Worm (Caenorhabditis elegans) whole organism, L1 larva: ENCODE results near the gene sma-6.

Experiments
- C04F5.9 ChIP-seq: sonication (generic microtip); optimal IDR thresholded peaks from 2 replicates; lab custom pipeline; 2016; ENCODE audit warnings: missing genetic modification characterization, missing compliant biosample characterization
- Y116A8C.19 ChIP-seq: sonication (generic microtip); optimal IDR thresholded peaks from 2 replicates; lab custom pipeline; 2016; ENCODE audit warnings: missing compliant biosample characterization, missing genetic modification characterization, borderline replicate concordance
- aha-1 ChIP-seq: fragments of 150-350 bp; optimal IDR thresholded peaks from 2 replicates; lab custom pipeline; 2014; ENCODE audit warnings: missing biosample characterization, missing genetic modification characterization
- ama-1 ChIP-seq: fragments of 150-350 bp; optimal IDR thresholded peaks from 2 replicates; lab custom pipeline; 2014
- blmp-1 ChIP-seq: fragments of 150-350 bp; optimal IDR thresholded peaks from 2 replicates; lab custom pipeline; 2014; ENCODE audit warnings: missing biosample characterization, missing genetic modification characterization
- ceh-63 ChIP-seq: fragments of 200-800 bp; sonication (Bioruptor generic); optimal IDR thresholded peaks from 2 replicates; lab custom pipeline; 2018; ENCODE audit warnings: mild to moderate bottlenecking, missing genetic modification characterization, missing compliant biosample characterization
- ceh-8 ChIP-seq: fragments of 200-800 bp; sonication (Bioruptor generic); optimal IDR thresholded peaks from 2 replicates; lab custom pipeline; 2018; ENCODE audit warnings: mild to moderate bottlenecking, missing genetic modification characterization, moderate library complexity, missing compliant biosample characterization
- ceh-88 ChIP-seq: fragments of 200-800 bp; sonication (Bioruptor generic); IDR thresholded peaks from 2 replicates; pipeline ENCODE4 v1.3.6; 2022; ENCODE audit warnings: missing genetic modification characterization, missing compliant biosample characterization
- ceh-90 ChIP-seq: sonication (generic microtip); optimal IDR thresholded peaks from 2 replicates; lab custom pipeline; 2016; ENCODE audit warnings: missing genetic modification characterization, missing compliant biosample characterization
- dsc-1 ChIP-seq: sonication (generic microtip); optimal IDR thresholded peaks from 2 replicates; lab custom pipeline; 2016; ENCODE audit warnings: mild to moderate bottlenecking, missing genetic modification characterization, missing compliant biosample characterization
- efl-1 ChIP-seq, 4 experiments: fragments of 150-350 bp; optimal IDR thresholded peaks in 3 of 4; peaks in 1 of 4; 1 replicate in 1 of 4; 2 replicates in 3 of 4; lab custom pipeline; 2014; ENCODE audit warnings: missing biosample characterization in 2 of 4, missing genetic modification characterization in 2 of 4, missing genetic modification reagents in 2 of 4
- efl-3 ChIP-seq: fragments of 200-800 bp; sonication (Bioruptor generic); optimal IDR thresholded peaks from 2 replicates; lab custom pipeline; 2018; ENCODE audit warnings: mild to moderate bottlenecking, missing genetic modification characterization, missing compliant biosample characterization
- elt-2 ChIP-seq: sonication (generic microtip); optimal IDR thresholded peaks from 2 replicates; lab custom pipeline; 2016; ENCODE audit warnings: missing genetic modification characterization, mild to moderate bottlenecking, inconsistent platforms, missing compliant biosample characterization, missing genetic modification reagents
- elt-3 ChIP-seq, 6 experiments: fragments of 150-350 bp in 1 of 6; sonication (generic microtip); optimal IDR thresholded peaks; 2 replicates each; lab custom pipeline; 2017 to 2018; ENCODE audit warnings: missing biosample characterization in 6 of 6, missing genetic modification characterization in 6 of 6, inconsistent platforms in 1 of 6
- ets-5 ChIP-seq: fragments of 200-800 bp; sonication (Bioruptor generic); IDR thresholded peaks from 2 replicates; pipeline ENCODE4 v1.3.6; 2022; ENCODE audit warnings: missing genetic modification characterization, missing compliant biosample characterization
- fkh-10 ChIP-seq: sonication (generic microtip); optimal IDR thresholded peaks from 2 replicates; lab custom pipeline; 2017; ENCODE audit warnings: missing biosample characterization, missing genetic modification reagents, missing genetic modification characterization
- fkh-4 ChIP-seq: sonication (generic microtip); optimal IDR thresholded peaks from 2 replicates; lab custom pipeline; 2016; ENCODE audit warnings: missing compliant biosample characterization, missing genetic modification characterization, borderline replicate concordance
- fkh-8 ChIP-seq: sonication (generic microtip); optimal IDR thresholded peaks from 2 replicates; lab custom pipeline; 2016; ENCODE audit warnings: mild to moderate bottlenecking, missing genetic modification characterization, missing compliant biosample characterization
- fos-1 ChIP-seq: fragments of 150-350 bp; optimal IDR thresholded peaks from 2 replicates; lab custom pipeline; 2014; ENCODE audit warnings: missing biosample characterization, missing genetic modification characterization
- hlh-17 ChIP-seq: fragments of 200-800 bp; sonication (Bioruptor generic); optimal IDR thresholded peaks from 2 replicates; lab custom pipeline; 2018; ENCODE audit warnings: missing genetic modification characterization, mild to moderate bottlenecking, missing compliant biosample characterization, moderate library complexity, borderline replicate concordance
- hlh-4 ChIP-seq: sonication (generic microtip); optimal IDR thresholded peaks from 2 replicates; lab custom pipeline; 2016; ENCODE audit warnings: mild to moderate bottlenecking, missing genetic modification characterization, missing compliant biosample characterization
- hpl-2 ChIP-seq: fragments of 150-350 bp; optimal IDR thresholded peaks from 2 replicates; lab custom pipeline; 2014; ENCODE audit warnings: missing biosample characterization, missing genetic modification reagents, missing genetic modification characterization
- irx-1 ChIP-seq: sonication (generic microtip); optimal IDR thresholded peaks from 2 replicates; lab custom pipeline; 2016; ENCODE audit warnings: missing genetic modification characterization, missing compliant biosample characterization
- isw-1 ChIP-seq: fragments of 200-800 bp; sonication (Bioruptor generic); IDR thresholded peaks from 2 replicates; pipeline ENCODE4 v1.3.6; 2022; ENCODE audit warnings: missing genetic modification characterization, missing compliant biosample characterization
- lin-13 ChIP-seq: fragments of 150-350 bp; optimal IDR thresholded peaks from 2 replicates; lab custom pipeline; 2014; ENCODE audit warnings: missing biosample characterization, missing genetic modification reagents, missing genetic modification characterization
- lin-14 ChIP-seq: fragments of 200-800 bp; sonication (Bioruptor generic); optimal IDR thresholded peaks from 2 replicates; lab custom pipeline; 2018; ENCODE audit warnings: mild to moderate bottlenecking, missing genetic modification characterization, moderate library complexity, missing compliant biosample characterization
- lir-3 ChIP-seq: sonication (generic microtip); optimal IDR thresholded peaks from 2 replicates; lab custom pipeline; 2016; ENCODE audit warnings: mild to moderate bottlenecking, missing genetic modification characterization, moderate library complexity, missing compliant biosample characterization; ENCODE audit not compliant: poor library complexity
- mef-2 ChIP-seq: fragments of 150-350 bp; optimal IDR thresholded peaks from 2 replicates; lab custom pipeline; 2014; ENCODE audit warnings: missing biosample characterization, missing genetic modification characterization
- nhr-11 ChIP-seq: fragments of 150-350 bp; optimal IDR thresholded peaks from 2 replicates; lab custom pipeline; 2014; ENCODE audit warnings: missing biosample characterization, missing genetic modification characterization
- nhr-12 ChIP-seq: sonication (generic microtip); optimal IDR thresholded peaks from 2 replicates; lab custom pipeline; 2017; ENCODE audit warnings: missing biosample characterization, missing genetic modification characterization
- nhr-19 ChIP-seq: fragments of 200-800 bp; sonication (Bioruptor generic); conservative IDR thresholded peaks from 2 replicates; pipeline ENCODE4 v1.3.6; 2022; ENCODE audit warnings: missing genetic modification characterization, missing compliant biosample characterization
- nhr-237 ChIP-seq: fragments of 150-350 bp; optimal IDR thresholded peaks from 2 replicates; lab custom pipeline; 2014; ENCODE audit warnings: missing biosample characterization, missing genetic modification characterization
- nhr-28 ChIP-seq: fragments of 150-350 bp; optimal IDR thresholded peaks from 2 replicates; lab custom pipeline; 2014; ENCODE audit warnings: missing biosample characterization, missing genetic modification characterization
- nhr-47 ChIP-seq: sonication (generic microtip); optimal IDR thresholded peaks from 2 replicates; lab custom pipeline; 2016; ENCODE audit warnings: mild to moderate bottlenecking, missing genetic modification characterization, moderate library complexity, missing compliant biosample characterization
- nhr-71 ChIP-seq: sonication (generic microtip); optimal IDR thresholded peaks from 2 replicates; lab custom pipeline; 2016; ENCODE audit warnings: mild to moderate bottlenecking, missing genetic modification characterization, moderate library complexity, missing compliant biosample characterization
- nhr-76 ChIP-seq: sonication (generic microtip); optimal IDR thresholded peaks from 2 replicates; lab custom pipeline; 2017; ENCODE audit warnings: missing biosample characterization, missing genetic modification characterization
- nhr-90 ChIP-seq: sonication (generic microtip); optimal IDR thresholded peaks from 2 replicates; lab custom pipeline; 2016; ENCODE audit warnings: mild to moderate bottlenecking, missing genetic modification characterization, missing compliant biosample characterization; ENCODE audit not compliant: poor library complexity
- pqm-1 ChIP-seq: sonication (generic microtip); optimal IDR thresholded peaks from 3 replicates; lab custom pipeline; 2017; ENCODE audit warnings: missing biosample characterization, missing genetic modification characterization
- rnt-1 ChIP-seq: sonication (generic microtip); optimal IDR thresholded peaks from 2 replicates; lab custom pipeline; 2016; ENCODE audit warnings: mild to moderate bottlenecking, missing genetic modification characterization, moderate library complexity, missing compliant biosample characterization
- skn-1 ChIP-seq: fragments of 150-350 bp; optimal IDR thresholded peaks from 2 replicates; lab custom pipeline; 2014; ENCODE audit warnings: missing biosample characterization, missing genetic modification characterization
- sox-4 ChIP-seq: sonication (generic microtip); optimal IDR thresholded peaks from 2 replicates; lab custom pipeline; 2016; ENCODE audit warnings: missing genetic modification characterization, missing compliant biosample characterization
- sup-37 ChIP-seq: fragments of 200-800 bp; sonication (Bioruptor generic); optimal IDR thresholded peaks from 2 replicates; lab custom pipeline; 2018; ENCODE audit warnings: mild to moderate bottlenecking, missing genetic modification characterization, missing compliant biosample characterization
- swsn-7 ChIP-seq: sonication (generic microtip); optimal IDR thresholded peaks from 2 replicates; lab custom pipeline; 2016; ENCODE audit warnings: missing genetic modification characterization, missing compliant biosample characterization
- tbx-2 ChIP-seq: sonication (generic microtip); optimal IDR thresholded peaks from 2 replicates; lab custom pipeline; 2016; ENCODE audit warnings: missing genetic modification characterization, missing compliant biosample characterization
- tlp-1 ChIP-seq: fragments of 150-350 bp; optimal IDR thresholded peaks from 2 replicates; lab custom pipeline; 2014; ENCODE audit warnings: missing biosample characterization, missing genetic modification characterization
- unc-30 ChIP-seq: sonication (generic microtip); optimal IDR thresholded peaks from 2 replicates; lab custom pipeline; 2017; ENCODE audit warnings: missing biosample characterization, missing genetic modification characterization
- xbp-1 ChIP-seq: sonication (generic microtip); optimal IDR thresholded peaks from 2 replicates; lab custom pipeline; 2016; ENCODE audit warnings: missing genetic modification characterization, missing compliant biosample characterization
- zag-1 ChIP-seq: fragments of 150-350 bp; optimal IDR thresholded peaks from 2 replicates; lab custom pipeline; 2014; ENCODE audit warnings: missing biosample characterization, missing genetic modification characterization
- zip-4 ChIP-seq: fragments of 200-800 bp; sonication (Bioruptor generic); optimal IDR thresholded peaks from 2 replicates; lab custom pipeline; 2018; ENCODE audit warnings: mild to moderate bottlenecking, missing genetic modification characterization, moderate library complexity, missing compliant biosample characterization

Gene sma-6

ce11 chrII:6358232-6358631 lies 33.9 kb downstream of the sma-6 start:
- no peak for TF ChIP-seq elt-3 (tag; optimal IDR thresholded peaks at IDR 0.05; lab: Kevin White, UChicago)
- no peak for TF ChIP-seq xbp-1
- TF ChIP-seq zip-4 (GFP tag; lab: Kevin White, UChicago): no peak

ce11 chrII:6358905-6359304 lies 34.6 kb downstream of the sma-6 start, which contains the start of gene C32D5.12:
Gene C32D5.12 (minus strand): TSS chrII:6359005.
- TF ChIP-seq blmp-1 (tag; lab: Kevin White, UChicago) (peak; percentile 28), ceh-63 (GFP tag; lab: Kevin White, UChicago) (no peak), lin-13 (GFP tag; lab: Kevin White, UChicago) (no peak), nhr-19 (GFP tag; lab: Robert Waterston, UW) (no peak), ceh-90 (tag; lab: Kevin White, UChicago) (no peak)

- TF ChIP-seq nhr-237 (tag; lab: Kevin White, UChicago) (no peak), nhr-47 (tag; lab: Kevin White, UChicago) (peak; percentile 74), zag-1 (no peak), pqm-1 (tag; lab: Kevin White, UChicago) (no peak), nhr-11 (tag; lab: Kevin White, UChicago) (no peak), rnt-1 (tag; lab: Kevin White, UChicago) (peak; percentile 78), isw-1 (no peak), nhr-28 (tag; lab: Kevin White, UChicago) (no peak), tlp-1 (tag; lab: Kevin White, UChicago) (no peak), ceh-63 (GFP tag; lab: Kevin White, UChicago) (no peak), nhr-12 (no peak), fkh-4 (tag; lab: Kevin White, UChicago) (no peak), hlh-17 (GFP tag; lab: Kevin White, UChicago) (no peak), elt-2 (tag; lab: Kevin White, UChicago) (no peak), swsn-7 (tag; lab: Kevin White, UChicago) (peak; percentile 72), efl-1 (optimal IDR thresholded peaks at IDR 0.05; lab: Kevin White, UChicago) (peak; percentile 77 to 79), efl-1 (GFP tag; optimal IDR thresholded peaks at IDR 0.05 in 1 of 2; lab: Kevin White, UChicago) (peak; percentile 64 to 97), irx-1 (tag; lab: Kevin White, UChicago) (peak; percentile 23), hpl-2 (peak; percentile 9), ceh-90 (tag; lab: Kevin White, UChicago) (no peak), fkh-8 (tag; lab: Kevin White, UChicago) (peak; percentile 6), nhr-76 (tag; lab: Kevin White, UChicago) (no peak), hlh-4 (tag; lab: Kevin White, UChicago) (no peak), C04F5.9 (tag; lab: Kevin White, UChicago) (peak; percentile 5), ets-5 (GFP tag; lab: Robert Waterston, UW) (no peak), skn-1 (peak; percentile 35), unc-30 (tag; lab: Kevin White, UChicago) (no peak), nhr-71 (peak; percentile 77), dsc-1 (tag; lab: Kevin White, UChicago) (peak; percentile 53), lir-3 (tag; lab: Kevin White, UChicago) (peak; percentile 3), ama-1 (peak; percentile 22), fos-1 (tag; lab: Kevin White, UChicago) (peak; percentile 36), nhr-19 (GFP tag; lab: Robert Waterston, UW) (peak; percentile 54), sox-4 (tag; lab: Kevin White, UChicago) (no peak), mef-2 (no peak), fkh-10 (GFP tag; lab: Kevin White, UChicago) (no peak), lin-14 (GFP tag; lab: Kevin White, UChicago) (peak; percentile 82), tbx-2 (tag; lab: Kevin White, UChicago) (peak; percentile 62), sup-37 (no peak), ceh-88 (GFP tag; lab: Robert Waterston, UW) (no peak), nhr-90 (tag; lab: Kevin White, UChicago) (peak; percentile 54), Y116A8C.19 (tag; lab: Kevin White, UChicago) (no peak), ceh-8 (GFP tag; lab: Kevin White, UChicago) (no peak), aha-1 (tag; lab: Kevin White, UChicago) (no peak), efl-3 (GFP tag; lab: Kevin White, UChicago) (no peak), blmp-1 (tag; lab: Kevin White, UChicago) (peak; percentile 94)
Measured at ce11 chrII:6360822-6361221, 36.5 kb downstream of the sma-6 start, which contains the start of gene K10B2.4. Gene K10B2.4 (minus strand): TSS chrII:6360959.
